Fruit fly (Drosophila melanogaster) whole organism, embryonic: Measurements from ENCODE around the gene vkg.

Experiments used
- CG17361 ChIP-seq: fragments of 200-800 bp; sonication (Bioruptor generic); IDR thresholded peaks from 3 replicates; pipeline ENCODE4 v1.3.6; 2022; ENCODE audit warnings: missing biosample characterization, missing genetic modification characterization
- CG2712 ChIP-seq: fragments of 200-800 bp; optimal IDR thresholded peaks from 3 replicates; lab custom pipeline; 2019; ENCODE audit warnings: missing biosample characterization, mild to moderate bottlenecking, missing genetic modification characterization, moderate library complexity
- CG3995 ChIP-seq: fragments of 200-800 bp; sonication (Bioruptor generic); optimal IDR thresholded peaks from 3 replicates; lab custom pipeline; 2016; ENCODE audit warnings: missing biosample characterization, missing genetic modification characterization
- CG4424 ChIP-seq: fragments of 200-800 bp; sonication (Bioruptor generic); optimal IDR thresholded peaks from 3 replicates; lab custom pipeline; 2016; ENCODE audit warnings: missing biosample characterization, missing genetic modification characterization
- CG9932 ChIP-seq: fragments of 200-800 bp; sonication (Bioruptor generic); IDR thresholded peaks from 2 replicates; pipeline ENCODE4 v1.3.6; 2022; ENCODE audit warnings: missing biosample characterization, missing genetic modification characterization
- Spps ChIP-seq: fragments of 200-800 bp; sonication (Bioruptor generic); optimal IDR thresholded peaks from 2 replicates; lab custom pipeline; 2018; ENCODE audit warnings: missing biosample characterization, mild to moderate bottlenecking, missing genetic modification characterization
- crc ChIP-seq: fragments of 200-800 bp; sonication (Bioruptor generic); optimal IDR thresholded peaks from 2 replicates; lab custom pipeline; 2016; ENCODE audit warnings: missing biosample characterization, missing genetic modification characterization
- dan ChIP-seq: fragments of 200-800 bp; sonication (Bioruptor generic); IDR thresholded peaks from 2 replicates; pipeline ENCODE4 v1.3.6; 2022; ENCODE audit warnings: missing biosample characterization, missing genetic modification characterization
- insv ChIP-seq, 2 experiments: fragments of 200-800 bp; sonication (Bioruptor generic); optimal IDR thresholded peaks; 3 replicates each; lab custom pipeline; 2016 to 2018; ENCODE audit warnings: missing biosample characterization in 2 of 2, missing genetic modification characterization in 2 of 2
- sim ChIP-seq: fragments of 200-800 bp; sonication (Bioruptor generic); IDR thresholded peaks from 2 replicates; pipeline ENCODE4 v1.3.6; 2022; ENCODE audit warnings: missing biosample characterization, missing genetic modification characterization
- sna ChIP-seq: fragments of 200-800 bp; sonication (Bioruptor generic); IDR thresholded peaks from 2 replicates; pipeline ENCODE4 v1.3.6; 2022; ENCODE audit warnings: missing biosample characterization, missing genetic modification characterization; ENCODE audit not compliant: partially characterized antibody
- tna ChIP-seq: fragments of 200-800 bp; sonication (Bioruptor generic); IDR thresholded peaks from 2 replicates; pipeline ENCODE4 v1.3.6; 2022; ENCODE audit warnings: missing biosample characterization, missing genetic modification characterization; ENCODE audit not compliant: partially characterized antibody
- usp ChIP-seq: fragments of >200 bp; optimal IDR thresholded peaks from 2 replicates; lab custom pipeline; 2017; ENCODE audit warnings: missing biosample characterization, missing genetic modification characterization
- zfh1 ChIP-seq: fragments of 200-800 bp; sonication (Bioruptor generic); IDR thresholded peaks from 3 replicates; pipeline ENCODE4 v1.3.6; 2022; ENCODE audit warnings: missing biosample characterization, missing genetic modification characterization

dm6 chr2L:5002031-5002430 lies 26.0 kb downstream of the vkg start:
- no peak for TF ChIP-seq sim (GFP tag; lab: Robert Waterston, UW)
- TF ChIP-seq CG3995 (GFP tag; lab: Kevin White, UChicago), result no peak
- TF ChIP-seq Spps, result no peak
- TF ChIP-seq dan, result no peak
- no peak for TF ChIP-seq crc
- no peak for TF ChIP-seq CG9932 (GFP tag; lab: Robert Waterston, UW)
- no peak for TF ChIP-seq tna
- no peak for TF ChIP-seq usp
- TF ChIP-seq CG4424 (GFP tag; lab: Kevin White, UChicago), result no peak
- no peak for TF ChIP-seq CG17361 (GFP tag; lab: Robert Waterston, UW)
- TF ChIP-seq zfh1 (GFP tag; lab: Robert Waterston, UW), result no peak
- TF ChIP-seq CG2712 (tag; lab: Kevin White, UChicago), result no peak
- no peak for TF ChIP-seq insv (GFP tag; optimal IDR thresholded peaks at IDR 0.05; lab: Kevin White, UChicago)
- TF ChIP-seq sna (GFP tag; lab: Robert Waterston, UW), result no peak
